Fruit fly (Drosophila melanogaster) whole organism, embryonic: Measurements from ENCODE around the gene CG32099.
A peak's percentile ranks its signal among the peaks of the same experiment; 100 is the strongest.

Experiments
- CG10462 ChIP-seq: fragments of 200-800 bp; sonication (Bioruptor generic); optimal IDR thresholded peaks from 2 replicates; lab custom pipeline; 2016; ENCODE audit warnings: missing biosample characterization, missing genetic modification characterization
- CG10543 ChIP-seq: fragments of 200-800 bp; sonication (Bioruptor generic); optimal IDR thresholded peaks from 3 replicates; lab custom pipeline; 2017; ENCODE audit warnings: missing biosample characterization, mild to moderate bottlenecking, missing genetic modification characterization, moderate library complexity
- CG12942 ChIP-seq: fragments of 200-800 bp; sonication (Bioruptor generic); optimal IDR thresholded peaks from 3 replicates; lab custom pipeline; 2016; ENCODE audit warnings: missing biosample characterization, missing genetic modification characterization
- CG16863 ChIP-seq: fragments of 200-800 bp; sonication (Bioruptor generic); optimal IDR thresholded peaks from 3 replicates; lab custom pipeline; 2016; ENCODE audit warnings: missing biosample characterization, missing genetic modification characterization
- CG17912 ChIP-seq: fragments of 200-800 bp; sonication (Bioruptor generic); optimal IDR thresholded peaks from 2 replicates; lab custom pipeline; 2018; ENCODE audit warnings: missing biosample characterization, mild to moderate bottlenecking, missing genetic modification characterization
- CG18011 ChIP-seq: fragments of 200-800 bp; sonication (Bioruptor generic); optimal IDR thresholded peaks from 2 replicates; lab custom pipeline; 2017; ENCODE audit warnings: missing biosample characterization, missing genetic modification characterization, mild to moderate bottlenecking, moderate library complexity, missing genotype
- CG18764 ChIP-seq: fragments of 200-800 bp; sonication (Bioruptor generic); optimal IDR thresholded peaks from 3 replicates; lab custom pipeline; 2016; ENCODE audit warnings: missing biosample characterization, missing genetic modification characterization
- CG2116 ChIP-seq: fragments of 200-800 bp; sonication (Bioruptor generic); optimal IDR thresholded peaks from 3 replicates; lab custom pipeline; 2018; ENCODE audit warnings: missing biosample characterization, mild to moderate bottlenecking, missing genetic modification characterization
- CG31224 ChIP-seq: fragments of 200-800 bp; sonication (Bioruptor generic); IDR thresholded peaks from 2 replicates; pipeline ENCODE4 v1.3.6; 2022; ENCODE audit warnings: missing biosample characterization, missing genetic modification characterization
- CG34376 ChIP-seq: fragments of 200-800 bp; sonication (Bioruptor generic); optimal IDR thresholded peaks from 2 replicates; lab custom pipeline; 2018; ENCODE audit warnings: missing biosample characterization, mild to moderate bottlenecking, missing genetic modification characterization
- CG4282 ChIP-seq: fragments of 200-800 bp; sonication (Bioruptor generic); optimal IDR thresholded peaks from 2 replicates; lab custom pipeline; 2016; ENCODE audit warnings: missing biosample characterization, missing genetic modification characterization
- CG7372 ChIP-seq: fragments of 200-800 bp; sonication (Bioruptor generic); IDR thresholded peaks from 2 replicates; pipeline ENCODE4 v1.3.6; 2022; ENCODE audit warnings: missing biosample characterization, missing genetic modification characterization
- CG7987 ChIP-seq: fragments of 200-800 bp; sonication (Bioruptor generic); optimal IDR thresholded peaks from 2 replicates; lab custom pipeline; 2018; ENCODE audit warnings: missing biosample characterization, mild to moderate bottlenecking, missing genetic modification characterization, moderate library complexity
- CG9609 ChIP-seq: fragments of 200-800 bp; sonication (Bioruptor generic); optimal IDR thresholded peaks from 3 replicates; lab custom pipeline; 2016; ENCODE audit warnings: missing biosample characterization, missing genetic modification characterization
- CTCF ChIP-seq: fragments of 200-800 bp; sonication (Bioruptor generic); optimal IDR thresholded peaks from 2 replicates; lab custom pipeline; 2017; ENCODE audit warnings: missing biosample characterization, mild to moderate bottlenecking, missing genetic modification characterization, moderate library complexity
- D19B ChIP-seq: fragments of 200-800 bp; sonication (Bioruptor generic); optimal IDR thresholded peaks from 2 replicates; lab custom pipeline; 2017; ENCODE audit warnings: missing biosample characterization, mild to moderate bottlenecking, missing genetic modification characterization
- Ets65A ChIP-seq: fragments of 200-800 bp; sonication (Bioruptor generic); peaks from one replicate; lab custom pipeline; 2016; ENCODE audit warnings: missing biosample characterization, missing genetic modification characterization
- Gug ChIP-seq: fragments of 200-800 bp; sonication (Bioruptor generic); IDR thresholded peaks from 4 replicates; pipeline ENCODE4 v1.3.6; 2022; ENCODE audit warnings: missing biosample characterization, missing genetic modification characterization
- HmgZ ChIP-seq: fragments of 200-800 bp; sonication (Bioruptor generic); optimal IDR thresholded peaks from 2 replicates; lab custom pipeline; 2018; ENCODE audit warnings: missing biosample characterization, mild to moderate bottlenecking, missing genetic modification characterization
- Med ChIP-seq: fragments of 200-800 bp; sonication (Bioruptor generic); peaks from one replicate; lab custom pipeline; 2016; ENCODE audit warnings: missing biosample characterization, missing genetic modification characterization, mild to moderate bottlenecking, inconsistent platforms, moderate library complexity
- aop ChIP-seq: fragments of 200-800 bp; sonication (Bioruptor generic); IDR thresholded peaks from 2 replicates; pipeline ENCODE4 v1.3.6; 2022; ENCODE audit warnings: missing biosample characterization, missing genetic modification characterization
- bowl ChIP-seq: fragments of 200-800 bp; sonication (Bioruptor generic); IDR thresholded peaks from 2 replicates; pipeline ENCODE4 v1.3.6; 2022; ENCODE audit warnings: missing biosample characterization, missing genetic modification characterization
- cato ChIP-seq: fragments of 200-800 bp; sonication (Bioruptor generic); optimal IDR thresholded peaks from 2 replicates; lab custom pipeline; 2016; ENCODE audit warnings: missing biosample characterization, missing genetic modification characterization, borderline replicate concordance
- crol ChIP-seq: fragments of 200-800 bp; sonication (Bioruptor generic); IDR thresholded peaks from 2 replicates; pipeline ENCODE4 v1.3.6; 2022; ENCODE audit warnings: missing biosample characterization, missing genetic modification characterization
- ems ChIP-seq: fragments of 200-800 bp; sonication (Bioruptor generic); optimal IDR thresholded peaks from 3 replicates; lab custom pipeline; 2016; ENCODE audit warnings: missing biosample characterization, missing genetic modification characterization
- fd64A ChIP-seq: fragments of 200-800 bp; sonication (Bioruptor generic); optimal IDR thresholded peaks from 3 replicates; lab custom pipeline; 2018; ENCODE audit warnings: missing biosample characterization, mild to moderate bottlenecking, missing genetic modification characterization
- fu2 ChIP-seq: fragments of 200-800 bp; sonication (Bioruptor generic); optimal IDR thresholded peaks from 2 replicates; lab custom pipeline; 2016; ENCODE audit warnings: missing biosample characterization, missing genetic modification characterization
- gce ChIP-seq: fragments of 200-800 bp; sonication (Bioruptor generic); IDR thresholded peaks from 3 replicates; pipeline ENCODE4 v1.3.6; 2022; ENCODE audit warnings: missing biosample characterization, missing genetic modification characterization
- nau ChIP-seq: fragments of 200-800 bp; sonication (Bioruptor generic); optimal IDR thresholded peaks from 3 replicates; lab custom pipeline; 2017; ENCODE audit warnings: missing biosample characterization, mild to moderate bottlenecking, missing genetic modification characterization, missing genetic modification reagents
- pan ChIP-seq, 4 experiments: fragments of >200 bp in 3 of 4; fragments of 200-800 bp in 1 of 4; sonication (Bioruptor generic) in 1 of 4; optimal IDR thresholded peaks in 3 of 4; IDR thresholded peaks in 1 of 4; 2 replicates each; pipeline versions ENCODE4 v1.3.6 to Lab custom; 2017 to 2022; ENCODE audit warnings: missing biosample characterization in 2 of 4, missing genetic modification characterization in 2 of 4, mixed read lengths in 1 of 4
- row ChIP-seq: fragments of 200-800 bp; sonication (Bioruptor generic); IDR thresholded peaks from 3 replicates; pipeline ENCODE4 v1.3.6; 2022; ENCODE audit warnings: missing biosample characterization, missing genetic modification characterization
- sens ChIP-seq: fragments of 200-800 bp; sonication (Bioruptor generic); peaks from one replicate; lab custom pipeline; 2016; ENCODE audit warnings: missing biosample characterization, missing genetic modification characterization
- sima ChIP-seq: fragments of 200-800 bp; sonication (Bioruptor generic); optimal IDR thresholded peaks from 2 replicates; lab custom pipeline; 2016; ENCODE audit warnings: missing biosample characterization, missing genetic modification characterization
- sug ChIP-seq: fragments of 200-800 bp; optimal IDR thresholded peaks from 2 replicates; lab custom pipeline; 2019; ENCODE audit warnings: missing biosample characterization, mild to moderate bottlenecking, missing genetic modification characterization, moderate library complexity
- vfl ChIP-seq: fragments of 200-800 bp; sonication (Bioruptor generic); optimal IDR thresholded peaks from 2 replicates; lab custom pipeline; 2016; ENCODE audit warnings: missing biosample characterization, missing genetic modification characterization
- zen2 ChIP-seq: fragments of 200-800 bp; sonication (Bioruptor generic); IDR thresholded peaks from 3 replicates; pipeline ENCODE4 v1.3.6; 2022; ENCODE audit warnings: missing biosample characterization, missing genetic modification characterization; ENCODE audit not compliant: partially characterized antibody

The CG32099 gene

dm6 chr3L:12183967-12184366, 34.9 kb downstream of the CG32099 start:
- TF ChIP-seq CG16863 (no peak), pan (optimal IDR thresholded peaks at IDR 0.05; lab: Kevin White, UChicago) (no peak), pan (GFP tag; optimal IDR thresholded peaks at IDR 0.05 in 1 of 2, IDR thresholded peaks at IDR 0.05 in 1 of 2) (peak in 1 of 2 experiments; percentile 30), CG9609 (no peak), sens (GFP tag; lab: Kevin White, UChicago) (peak; percentile 32), row (GFP tag; lab: Robert Waterston, UW) (0 out of 3 replicates have a peak, but pooled peaks have one; percentile 19), D19B (GFP tag; lab: Kevin White, UChicago) (peak; percentile 61), Ets65A (GFP tag; lab: Kevin White, UChicago) (peak; percentile 84)

- TF ChIP-seq sug (tag; lab: Kevin White, UChicago) (peak; percentile 75), CG7987 (peak; percentile 69), CG2116 (GFP tag; lab: Kevin White, UChicago) (no peak), CG34376 (GFP tag; lab: Kevin White, UChicago) (peak; percentile 65), vfl (GFP tag; lab: Kevin White, UChicago) (no peak), CG10543 (GFP tag; lab: Kevin White, UChicago) (peak; percentile 1), crol (GFP tag; lab: Robert Waterston, UW) (peak; percentile 16; the same call in 1 of the 2 replicates)
Measured at dm6 chr3L:12184564-12185034, 35.5 kb downstream of the CG32099 start, which contains the start of gene Miox. Miox (plus strand) TSS chr3L:12184984.

- TF ChIP-seq zen2 (GFP tag; lab: Robert Waterston, UW) (no peak), gce (GFP tag; lab: Robert Waterston, UW) (no peak), CG12942 (GFP tag; lab: Kevin White, UChicago) (no peak)
- TF ChIP-seq, all 482 proteins: peak for 0
Measured at dm6 chr3L:12185336-12185735, 36.3 kb downstream of the CG32099 start.

dm6 chr3L:12188518-12188917, 39.4 kb downstream of the CG32099 start, which contains the start of gene Est-6:
Est-6 (plus strand) TSS chr3L:12188818.
- no peak for TF ChIP-seq bowl (GFP tag; lab: Robert Waterston, UW)
- TF ChIP-seq aop (GFP tag; lab: Robert Waterston, UW), result no peak
- TF ChIP-seq CG4282 (GFP tag; lab: Kevin White, UChicago), result no peak
- no peak for TF ChIP-seq Med (GFP tag; lab: Kevin White, UChicago)
- TF ChIP-seq D19B (GFP tag; lab: Kevin White, UChicago), result no peak
- TF ChIP-seq ems (GFP tag; lab: Kevin White, UChicago), result no peak
- TF ChIP-seq cato (GFP tag; lab: Kevin White, UChicago), result no peak
- TF ChIP-seq Gug (GFP tag; lab: Robert Waterston, UW), result no peak
- no peak for TF ChIP-seq CG10462 (GFP tag; lab: Kevin White, UChicago)

- no peak for TF ChIP-seq CG18764 (GFP tag; lab: Kevin White, UChicago)
- no peak for TF ChIP-seq CG7372 (GFP tag; lab: Robert Waterston, UW)
- TF ChIP-seq fd64A (GFP tag; lab: Kevin White, UChicago), result no peak
- no peak for TF ChIP-seq CG17912 (GFP tag; lab: Kevin White, UChicago)
- TF ChIP-seq HmgZ (tag; lab: Kevin White, UChicago), result no peak
- TF ChIP-seq sima, result no peak
- no peak for TF ChIP-seq nau (GFP tag; lab: Kevin White, UChicago)
- TF ChIP-seq fu2 (GFP tag; lab: Kevin White, UChicago), result no peak
- no peak for TF ChIP-seq CG18011 (GFP tag; lab: Kevin White, UChicago)
- TF ChIP-seq CG31224, result no peak
- TF ChIP-seq CTCF, result no peak
Measured at dm6 chr3L:12190433-12190832, 41.4 kb downstream of the CG32099 start, which contains the start of gene Est-P. Est-P (plus strand) TSS chr3L:12190733.
